Fruit fly (Drosophila melanogaster) Kc167 (cell line): ENCODE measurements around the gene CG34384.

Source experiments
- Myc ChIP-seq: fragments of >200 bp; optimal IDR thresholded peaks from 2 replicates; lab custom pipeline; 2017; ENCODE audit warnings: missing external identifiers
- Sin3A ChIP-seq: fragments of >200 bp; optimal IDR thresholded peaks from 2 replicates; lab custom pipeline; 2018; ENCODE audit warnings: missing external identifiers
- h ChIP-seq: fragments of >200 bp; optimal IDR thresholded peaks from 3 replicates; lab custom pipeline; 2018; ENCODE audit warnings: missing external identifiers
- insv ChIP-seq: fragments of >200 bp; optimal IDR thresholded peaks from 3 replicates; lab custom pipeline; 2018; ENCODE audit warnings: missing external identifiers
- psq ChIP-seq: fragments of >200 bp; optimal IDR thresholded peaks from 2 replicates; lab custom pipeline; 2017; ENCODE audit warnings: missing external identifiers
- ttk ChIP-seq: sonication (Bioruptor generic); optimal IDR thresholded peaks from 2 replicates; lab custom pipeline; 2017; ENCODE audit warnings: missing external identifiers

CG34384 gene

dm6 chr3R:7804332-7804731 is 9.8 kb upstream of the CG34384 start, which contains the start of gene CG18268:
Gene CG18268, minus strand, starts transcription at chr3R:7804432.
- TF ChIP-seq h (lab: Kevin White, UChicago) (no peak), Myc (lab: Kevin White, UChicago) (no peak), insv (lab: Kevin White, UChicago) (no peak), psq (no peak), ttk (no peak), Sin3A (lab: Kevin White, UChicago) (no peak)

dm6 chr3R:7809662-7810621 is 4.2 kb upstream of the CG34384 start, which contains the start of the genes CG2993 and sgll:
Gene CG2993, minus strand, starts transcription at chr3R:7810014.
Gene sgll, plus strand, starts transcription at chr3R:7810532.
- TF ChIP-seq psq = no peak
- TF ChIP-seq Myc (lab: Kevin White, UChicago) = no peak
- TF ChIP-seq h (lab: Kevin White, UChicago) = no peak
- TF ChIP-seq insv (lab: Kevin White, UChicago) = no peak
- TF ChIP-seq Sin3A (lab: Kevin White, UChicago) = no peak
- TF ChIP-seq ttk = no peak

- TF ChIP-seq Sin3A (lab: Kevin White, UChicago) (no peak), psq (no peak), Myc (lab: Kevin White, UChicago) (no peak), h (lab: Kevin White, UChicago) (no peak), insv (lab: Kevin White, UChicago) (no peak)
Observed at dm6 chr3R:7811514-7811913, 2.6 kb upstream of the CG34384 start, which contains the start of gene CG31473. Gene CG31473, plus strand, starts transcription at chr3R:7811814.

dm6 chr3R:7813518-7813917 is 643 bp upstream of the CG34384 start:
- TF ChIP-seq psq (no peak), h (lab: Kevin White, UChicago) (no peak), Myc (lab: Kevin White, UChicago) (no peak), insv (lab: Kevin White, UChicago) (no peak), Sin3A (lab: Kevin White, UChicago) (no peak), ttk (no peak)

- TF ChIP-seq Sin3A (lab: Kevin White, UChicago) = no peak
- no peak for TF ChIP-seq h (lab: Kevin White, UChicago)
- TF ChIP-seq insv (lab: Kevin White, UChicago) = no peak
- TF ChIP-seq psq = no peak
- no peak for TF ChIP-seq Myc (lab: Kevin White, UChicago)
- TF ChIP-seq ttk = no peak
Observed at dm6 chr3R:7821559-7821958, 7.4 kb downstream of the CG34384 start.

dm6 chr3R:7884433-7884832 is 70.3 kb downstream of the CG34384 start:
- TF ChIP-seq ttk = no peak

- TF ChIP-seq h (lab: Kevin White, UChicago) = no peak
- no peak for TF ChIP-seq Sin3A (lab: Kevin White, UChicago)
- no peak for TF ChIP-seq Myc (lab: Kevin White, UChicago)
- no peak for TF ChIP-seq insv (lab: Kevin White, UChicago)
- TF ChIP-seq psq = no peak
- TF ChIP-seq ttk = no peak
Observed at dm6 chr3R:7886167-7886858, 72.2 kb downstream of the CG34384 start, which contains the start of gene CG17816. Gene CG17816, minus strand, starts transcription at chr3R:7886733.

dm6 chr3R:7886859-7887190 is 72.7 kb downstream of the CG34384 start, which contains the start of gene ArgRS-m:
Gene ArgRS-m, plus strand, starts transcription at chr3R:7887045.
- TF ChIP-seq psq = no peak
- no peak for TF ChIP-seq insv (lab: Kevin White, UChicago)
- TF ChIP-seq Myc (lab: Kevin White, UChicago) = no peak
- TF ChIP-seq h (lab: Kevin White, UChicago) = no peak
- no peak for TF ChIP-seq ttk
- no peak for TF ChIP-seq Sin3A (lab: Kevin White, UChicago)

dm6 chr3R:7891031-7891430 is 76.9 kb downstream of the CG34384 start, which contains the start of gene wtrw:
Gene wtrw, plus strand, starts transcription at chr3R:7891331.
- TF ChIP-seq Myc (lab: Kevin White, UChicago) (no peak), h (lab: Kevin White, UChicago) (no peak), ttk (no peak), Sin3A (lab: Kevin White, UChicago) (no peak), psq (no peak), insv (lab: Kevin White, UChicago) (no peak)

dm6 chr3R:7892246-7893000 is 78.3 kb downstream of the CG34384 start:
- TF ChIP-seq insv (lab: Kevin White, UChicago) (no peak), Sin3A (lab: Kevin White, UChicago) (no peak), Myc (lab: Kevin White, UChicago) (no peak), ttk (no peak), psq (no peak), h (lab: Kevin White, UChicago) (no peak)

dm6 chr3R:7894586-7894985 is 80.4 kb downstream of the CG34384 start:
- TF ChIP-seq insv (lab: Kevin White, UChicago) (no peak), ttk (no peak), psq (no peak), h (lab: Kevin White, UChicago) (no peak), Sin3A (lab: Kevin White, UChicago) (no peak), Myc (lab: Kevin White, UChicago) (no peak)
